Worm (Caenorhabditis elegans): ENCODE results near the gene W01B6.5.

DNA sequence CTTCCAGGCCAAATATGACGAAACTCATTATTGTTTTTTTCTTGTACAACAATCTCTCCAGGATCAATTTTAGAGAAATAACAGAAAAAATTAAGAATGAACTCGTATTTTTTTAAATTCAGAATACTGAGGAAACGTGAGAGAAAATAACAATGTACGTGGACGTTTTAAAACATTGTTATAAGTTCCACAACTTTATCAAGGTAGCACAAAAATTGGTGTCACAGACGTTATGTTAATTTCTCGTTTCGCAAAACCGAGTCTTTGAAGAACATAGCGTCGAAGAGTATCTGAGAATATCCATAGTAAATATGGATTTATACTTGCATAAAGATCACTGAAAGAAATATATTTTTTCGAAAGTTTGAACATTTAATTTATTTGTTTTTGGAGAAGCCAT, 24.9 kb upstream of the W01B6.5 start, which contains the start of gene T04B2.8:
- TF ChIP-seq ama-1 (optimal IDR thresholded peaks at IDR 0.05): no peak
- TF ChIP-seq sma-9 (GFP tag; optimal IDR thresholded peaks at IDR 0.05): no peak
- TF ChIP-seq sma-9 (tag; optimal IDR thresholded peaks at IDR 0.05): no peak
- TF ChIP-seq nhr-77 (tag; optimal IDR thresholded peaks at IDR 0.05): no peak
- no peak for TF ChIP-seq egl-27 (tag; optimal IDR thresholded peaks at IDR 0.05)
- TF ChIP-seq skn-1 (tag; optimal IDR thresholded peaks at IDR 0.05): no peak
- TF ChIP-seq lin-39 (tag; optimal IDR thresholded peaks at IDR 0.05): no peak
- no peak for TF ChIP-seq mbf-1 (tag; optimal IDR thresholded peaks at IDR 0.05)
- no peak for TF ChIP-seq ztf-4 (tag; optimal IDR thresholded peaks at IDR 0.05)
- no peak for TF ChIP-seq blmp-1 (tag; optimal IDR thresholded peaks at IDR 0.05; ENCODE audit: insufficient read depth)
- no peak for TF ChIP-seq elt-1 (tag; optimal IDR thresholded peaks at IDR 0.05)
- no peak for TF ChIP-seq unc-39 (tag; optimal IDR thresholded peaks at IDR 0.05)
- TF ChIP-seq unc-62 (GFP tag; optimal IDR thresholded peaks at IDR 0.05): no peak
- TF ChIP-seq nhr-237 (tag; optimal IDR thresholded peaks at IDR 0.05): no peak
- TF ChIP-seq snpc-4 (tag; optimal IDR thresholded peaks at IDR 0.05): no peak
